Fruit fly (Drosophila melanogaster): ENCODE results near the gene nerfin-1.

The nerfin-1 gene

dm6 chr3L:887423-888097 lies 21.4 kb upstream of the nerfin-1 start (continued):
- peak; percentile 32 for TF ChIP-seq CG18599 (GFP tag; optimal IDR thresholded peaks at IDR 0.05)
- peak; percentile 53; the same call in 1 of the 2 replicates for TF ChIP-seq GATAe (GFP tag; conservative IDR thresholded peaks at IDR 0.05)
- TF ChIP-seq salm (tag; optimal IDR thresholded peaks at IDR 0.05): peak; percentile 34
- TF ChIP-seq CG2678 (tag; optimal IDR thresholded peaks at IDR 0.05): peak; percentile 14
- TF ChIP-seq CG11696 (GFP tag; IDR thresholded peaks at IDR 0.05): no peak
- peak; percentile 95 for TF ChIP-seq exex (tag; optimal IDR thresholded peaks at IDR 0.05)

dm6 chr3L:888372-888771 lies 20.5 kb upstream of the nerfin-1 start:
- peak in 1 of 2 experiments; percentile 67 for TF ChIP-seq Dfd (GFP tag; optimal IDR thresholded peaks at IDR 0.05)
- no peak for TF ChIP-seq CG10321 (GFP tag; IDR thresholded peaks at IDR 0.05)
- TF ChIP-seq CG7963 (GFP tag; IDR thresholded peaks at IDR 0.05; ENCODE audit: partially characterized antibody): no peak
- TF ChIP-seq CG6791 (GFP tag; IDR thresholded peaks at IDR 0.05; ENCODE audit: partially characterized antibody): no peak
- TF ChIP-seq Awh (GFP tag; IDR thresholded peaks at IDR 0.05): no peak
- TF ChIP-seq Nf-YC (tag; optimal IDR thresholded peaks at IDR 0.05): no peak

DNA sequence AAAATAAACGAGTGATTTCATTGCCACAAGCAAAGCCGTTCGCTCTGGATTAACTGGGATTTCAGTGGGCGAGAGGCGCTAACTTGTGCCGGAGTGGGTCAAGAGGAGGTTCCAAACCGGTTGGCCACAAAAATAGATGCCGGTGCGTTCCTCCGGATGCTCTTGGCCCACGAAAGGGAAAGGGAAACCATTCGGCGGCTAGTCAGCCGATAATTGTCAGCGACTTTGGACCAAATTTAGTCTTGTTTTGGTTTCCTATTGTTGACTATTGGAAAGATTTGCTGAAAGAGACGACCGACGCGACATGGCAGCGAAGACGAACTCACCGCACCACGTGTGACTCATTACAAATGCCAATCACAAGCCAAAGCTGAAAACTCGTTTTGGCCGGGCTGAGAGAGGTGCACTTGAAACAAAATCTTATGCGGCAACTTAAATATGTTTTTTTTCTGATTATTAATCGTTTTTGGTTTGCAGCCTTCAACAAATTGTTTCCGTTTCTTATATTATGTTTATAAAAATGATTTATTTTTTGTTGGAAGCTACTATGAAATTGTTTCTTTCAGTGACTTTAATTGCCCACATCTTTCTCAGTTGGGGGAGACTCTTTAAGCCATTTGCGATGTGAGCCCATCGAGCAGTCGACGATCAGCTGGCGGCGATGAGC lies 13.5 kb upstream of the nerfin-1 start, which contains the start of gene CG34056:
Gene CG34056, plus strand, starts transcription at position 638 of the 667 bp plus-strand sequence.
- peak; percentile 82 for TF ChIP-seq C15 (GFP tag; IDR thresholded peaks at IDR 0.05)
- TF ChIP-seq sim (GFP tag; IDR thresholded peaks at IDR 0.05): peak; percentile 79
- peak; percentile 87 for TF ChIP-seq CG15011 (GFP tag; optimal IDR thresholded peaks at IDR 0.05)
- peak; percentile 91 for TF ChIP-seq CG18476 (GFP tag; optimal IDR thresholded peaks at IDR 0.05)
- peak; percentile 96 for TF ChIP-seq tgo (GFP tag; IDR thresholded peaks at IDR 0.05)
- TF ChIP-seq CG10431 (GFP tag; optimal IDR thresholded peaks at IDR 0.05): peak; percentile 46
- TF ChIP-seq CG14965 (GFP tag; optimal IDR thresholded peaks at IDR 0.05; ENCODE audit: borderline replicate concordance): peak; percentile 10
- no peak for TF ChIP-seq CG8478 (optimal IDR thresholded peaks at IDR 0.05)
- peak; percentile 87 for TF ChIP-seq bowl (GFP tag; IDR thresholded peaks at IDR 0.05)
- peak; percentile 94 for TF ChIP-seq CG34422 (GFP tag; IDR thresholded peaks at IDR 0.05)
- TF ChIP-seq CG2678 (tag; optimal IDR thresholded peaks at IDR 0.05): peak; percentile 97
- TF ChIP-seq gcm (GFP tag; optimal IDR thresholded peaks at IDR 0.05): peak; percentile 90
- peak; percentile 89 for TF ChIP-seq CG31388 (GFP tag; optimal IDR thresholded peaks at IDR 0.05)
- peak; percentile 97 for TF ChIP-seq dmrt99B (tag; optimal IDR thresholded peaks at IDR 0.05)
- TF ChIP-seq lmd (GFP tag; IDR thresholded peaks at IDR 0.05): peak; percentile 95
- TF ChIP-seq sens (GFP tag): peak; percentile 99
- peak; percentile 82 for TF ChIP-seq CG1647 (GFP tag; optimal IDR thresholded peaks at IDR 0.05)
- TF ChIP-seq Awh (GFP tag; IDR thresholded peaks at IDR 0.05): peak; percentile 97
- TF ChIP-seq NC2α (GFP tag; optimal IDR thresholded peaks at IDR 0.05): no peak
- TF ChIP-seq CG33557 (GFP tag; optimal IDR thresholded peaks at IDR 0.05): peak; percentile 19
- TF ChIP-seq bab2 (GFP tag; optimal IDR thresholded peaks at IDR 0.05): peak; percentile 76
- peak; percentile 86 for TF ChIP-seq Vsx1 (GFP tag; optimal IDR thresholded peaks at IDR 0.05)
- TF ChIP-seq lab (GFP tag; optimal IDR thresholded peaks at IDR 0.05): peak; percentile 96
- peak; percentile 24 for TF ChIP-seq her (GFP tag; optimal IDR thresholded peaks at IDR 0.05)
- peak; percentile 89 for TF ChIP-seq CG6254 (GFP tag; optimal IDR thresholded peaks at IDR 0.05)
- peak; percentile 96 for TF ChIP-seq E2f1 (GFP tag; IDR thresholded peaks at IDR 0.05)
- TF ChIP-seq CG10654 (GFP tag; optimal IDR thresholded peaks at IDR 0.05): peak; percentile 90
- no peak for TF ChIP-seq grn (GFP tag; optimal IDR thresholded peaks at IDR 0.05)
- TF ChIP-seq CG6689 (GFP tag; IDR thresholded peaks at IDR 0.05): peak; percentile 96
- TF ChIP-seq CG12391 (tag; optimal IDR thresholded peaks at IDR 0.05): peak; percentile 88
- TF ChIP-seq CG10209 (GFP tag; optimal IDR thresholded peaks at IDR 0.05): peak; percentile 84
- peak; percentile 79 for TF ChIP-seq ro (GFP tag; IDR thresholded peaks at IDR 0.05)
- peak; percentile 82 for TF ChIP-seq CG6654 (GFP tag; optimal IDR thresholded peaks at IDR 0.05)
- TF ChIP-seq CG1233 (GFP tag; optimal IDR thresholded peaks at IDR 0.05): peak; percentile 93
- TF ChIP-seq cas (GFP tag; IDR thresholded peaks at IDR 0.05): peak; percentile 87
- TF ChIP-seq CG10147 (GFP tag; optimal IDR thresholded peaks at IDR 0.05): peak; percentile 95

Data from whole organism, embryonic.